Worm (Caenorhabditis elegans) whole organism, early embryonic: ENCODE measurements around the gene F22E5.23.
"Not testable (repeated sequence)": the region's sequence is repeated elsewhere in the genome, so short reads cannot be mapped to it uniquely, and the experiment has no call there.

Experiments
- B0310.2 ChIP-seq: sonication (generic microtip); optimal IDR thresholded peaks from 2 replicates; lab custom pipeline; 2016; ENCODE audit warnings: mild to moderate bottlenecking, missing genetic modification characterization, missing compliant biosample characterization
- F13C5.2 ChIP-seq: sonication (generic microtip); optimal IDR thresholded peaks from 2 replicates; lab custom pipeline; 2017; ENCODE audit warnings: mild to moderate bottlenecking, missing genetic modification characterization, inconsistent platforms, missing compliant biosample characterization
- aly-1 ChIP-seq: sonication (generic microtip); optimal IDR thresholded peaks from 2 replicates; lab custom pipeline; 2016; ENCODE audit warnings: missing genetic modification characterization, missing compliant biosample characterization
- ama-1 ChIP-seq: fragments of 150-350 bp; optimal IDR thresholded peaks from 2 replicates; lab custom pipeline; 2014
- ceh-13 ChIP-seq: fragments of 200-800 bp; sonication (Bioruptor generic); optimal IDR thresholded peaks from 2 replicates; lab custom pipeline; 2018; ENCODE audit warnings: mild to moderate bottlenecking, missing genetic modification characterization, missing compliant biosample characterization
- ceh-36 ChIP-seq: sonication (generic microtip); optimal IDR thresholded peaks from 2 replicates; lab custom pipeline; 2016; ENCODE audit warnings: missing genetic modification characterization, inconsistent platforms, missing compliant biosample characterization
- ets-7 ChIP-seq: sonication (generic microtip); optimal IDR thresholded peaks from 2 replicates; lab custom pipeline; 2016; ENCODE audit warnings: missing genotype, missing genetic modification characterization, missing compliant biosample characterization
- flt-1 ChIP-seq: fragments of 200-800 bp; sonication (Bioruptor generic); IDR thresholded peaks from 2 replicates; pipeline ENCODE4 v1.3.6; 2022; ENCODE audit warnings: missing genetic modification characterization, missing compliant biosample characterization
- hmbx-1 ChIP-seq: sonication (generic microtip); optimal IDR thresholded peaks from 2 replicates; lab custom pipeline; 2016; ENCODE audit warnings: mild to moderate bottlenecking, missing genetic modification characterization, missing compliant biosample characterization
- hmg-4 ChIP-seq: fragments of 200-800 bp; sonication (Bioruptor generic); optimal IDR thresholded peaks from 2 replicates; lab custom pipeline; 2018; ENCODE audit warnings: mild to moderate bottlenecking, missing genetic modification characterization, missing compliant biosample characterization
- hnd-1 ChIP-seq: sonication (generic microtip); optimal IDR thresholded peaks from 2 replicates; lab custom pipeline; 2016; ENCODE audit warnings: missing genetic modification characterization, missing compliant biosample characterization
- pes-1 ChIP-seq: fragments of 200-800 bp; sonication (Bioruptor generic); IDR thresholded peaks from 2 replicates; pipeline ENCODE4 v1.3.6; 2022; ENCODE audit warnings: missing genetic modification reagents, missing genetic modification characterization, missing compliant biosample characterization
- scrt-1 ChIP-seq: fragments of 200-800 bp; sonication (Bioruptor generic); IDR thresholded peaks from 2 replicates; pipeline ENCODE4 v1.3.6; 2022; ENCODE audit warnings: missing genetic modification characterization, missing compliant biosample characterization
- sea-1 ChIP-seq: fragments of 200-800 bp; sonication (Bioruptor generic); conservative IDR thresholded peaks from 2 replicates; pipeline ENCODE4 v1.3.6; 2022; ENCODE audit warnings: missing genetic modification characterization, missing compliant biosample characterization
- tbx-11 ChIP-seq: fragments of 200-800 bp; sonication (Bioruptor generic); IDR thresholded peaks from 2 replicates; pipeline ENCODE4 v1.3.6; 2022; ENCODE audit warnings: missing genetic modification characterization, missing compliant biosample characterization
- tbx-37 ChIP-seq: fragments of 200-800 bp; sonication (Bioruptor generic); conservative IDR thresholded peaks from 2 replicates; pipeline ENCODE4 v1.3.6; 2022; ENCODE audit warnings: missing genetic modification reagents, missing genetic modification characterization, missing compliant biosample characterization
- tra-4 ChIP-seq: sonication (generic microtip); optimal IDR thresholded peaks from 2 replicates; lab custom pipeline; 2017; ENCODE audit warnings: missing genetic modification characterization, missing compliant biosample characterization

F22E5.23 gene

DNA sequence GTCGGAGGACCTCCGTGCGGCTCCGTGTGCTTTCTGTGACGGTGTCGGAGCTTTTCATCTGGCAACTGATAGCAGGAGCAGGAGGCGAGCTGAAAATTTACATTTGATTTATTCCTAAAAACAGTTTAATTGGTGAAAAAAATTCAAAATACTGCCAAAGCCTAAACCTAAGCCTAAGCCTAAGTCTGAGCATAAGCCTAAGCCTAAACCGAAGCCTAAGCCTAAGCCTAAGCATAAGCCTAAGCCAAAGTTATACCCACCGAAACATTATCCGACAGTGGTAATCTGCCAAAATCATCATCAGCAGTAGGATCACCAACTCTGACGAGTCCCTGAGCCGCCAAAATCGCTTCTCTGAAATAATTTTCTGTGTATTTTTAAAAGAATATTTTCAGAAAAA is 43.7 kb downstream of the F22E5.23 start:
- TF ChIP-seq ama-1 (lab: Kevin White, UChicago) (no peak), hmg-4 (GFP tag; lab: Kevin White, UChicago) (no peak), tra-4 (tag; lab: Kevin White, UChicago) (no peak), tbx-37 (GFP tag; lab: Robert Waterston, UW) (no peak), sea-1 (GFP tag; lab: Robert Waterston, UW) (no peak), ets-7 (tag; lab: Kevin White, UChicago) (no peak)

DNA sequence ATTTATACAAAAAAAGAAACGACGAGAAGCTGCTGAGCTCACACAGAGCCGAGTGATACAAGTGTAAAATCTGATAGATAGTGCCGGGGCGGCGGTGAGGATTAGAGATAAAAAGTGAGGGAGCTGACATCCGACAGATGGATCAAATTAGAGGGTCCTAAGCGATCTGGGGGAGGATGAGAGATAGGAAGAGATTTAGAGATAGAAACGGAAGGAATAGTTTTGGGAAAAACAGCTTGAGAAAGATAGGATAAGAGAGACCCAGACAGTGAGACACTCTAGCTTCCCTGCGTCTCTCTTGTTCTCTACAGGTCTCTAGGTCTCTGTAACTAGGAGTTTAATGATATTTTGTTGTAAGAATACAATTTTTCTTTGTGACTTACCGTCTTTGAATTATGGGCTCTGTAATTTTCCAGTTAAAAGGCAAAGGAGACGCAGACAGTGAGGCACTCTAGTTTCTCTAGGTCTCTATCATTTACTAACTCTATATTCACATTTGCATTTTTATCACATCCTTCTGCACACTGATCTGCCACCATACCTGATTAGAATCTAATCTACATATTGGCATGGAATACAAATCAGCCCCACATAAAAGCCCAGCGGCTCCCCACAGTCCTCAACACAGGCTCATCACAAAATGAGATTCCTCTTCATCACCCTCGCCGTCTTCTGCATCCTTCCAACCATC is 46.0 kb downstream of the F22E5.23 start, which contains the start of the genes sup-9 and nspf-1:
Gene sup-9, minus strand, starts transcription at position 43 of the 691 bp plus-strand sequence.
Gene nspf-1, plus strand, starts transcription at position 641 of the 691 bp plus-strand sequence.
- no peak for TF ChIP-seq pes-1 (GFP tag; lab: Robert Waterston, UW)
- no peak for TF ChIP-seq hmbx-1
- TF ChIP-seq sea-1 (GFP tag; lab: Robert Waterston, UW) = no peak
- TF ChIP-seq scrt-1 (GFP tag; lab: Robert Waterston, UW) = no peak
- no peak for TF ChIP-seq tra-4 (tag; lab: Kevin White, UChicago)
- TF ChIP-seq aly-1 (tag; lab: Kevin White, UChicago) = no peak
- no peak for TF ChIP-seq ets-7 (tag; lab: Kevin White, UChicago)
- no peak for TF ChIP-seq ama-1 (lab: Kevin White, UChicago)
- no peak for TF ChIP-seq hnd-1
- TF ChIP-seq tbx-11 (GFP tag; lab: Robert Waterston, UW) = no peak
- no peak for TF ChIP-seq ceh-13
- TF ChIP-seq F13C5.2 (tag; lab: Kevin White, UChicago) = no peak
- no peak for TF ChIP-seq tbx-37 (GFP tag; lab: Robert Waterston, UW)
- no peak for TF ChIP-seq hmg-4 (GFP tag; lab: Kevin White, UChicago)
- TF ChIP-seq B0310.2 (tag; lab: Kevin White, UChicago) = no peak

DNA sequence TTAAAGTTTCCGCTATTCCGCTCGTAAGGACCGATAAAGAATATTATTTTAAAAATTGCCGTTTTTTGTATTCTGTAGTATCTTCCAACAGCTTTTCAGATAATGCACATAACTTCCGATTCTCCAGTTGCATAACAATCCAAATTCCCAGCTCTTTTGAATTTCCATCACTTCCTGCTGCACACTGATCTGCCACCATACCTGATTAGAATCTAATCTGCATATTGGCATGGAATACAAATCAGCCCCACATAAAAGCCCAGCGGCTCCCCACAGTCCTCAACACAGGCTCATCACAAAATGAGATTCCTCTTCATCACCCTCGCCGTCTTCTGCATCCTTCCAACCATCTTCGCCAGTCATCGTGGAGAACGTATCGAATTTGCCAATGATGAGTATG is 47.5 kb downstream of the F22E5.23 start, which contains the start of gene nspf-2:
Gene nspf-2, plus strand, starts transcription at position 301 of the 400 bp plus-strand sequence.
- not testable (repeated sequence) for TF ChIP-seq aly-1 (tag; lab: Kevin White, UChicago); ceh-36 (tag; lab: Kevin White, UChicago); flt-1 (GFP tag; lab: Robert Waterston, UW)

DNA sequence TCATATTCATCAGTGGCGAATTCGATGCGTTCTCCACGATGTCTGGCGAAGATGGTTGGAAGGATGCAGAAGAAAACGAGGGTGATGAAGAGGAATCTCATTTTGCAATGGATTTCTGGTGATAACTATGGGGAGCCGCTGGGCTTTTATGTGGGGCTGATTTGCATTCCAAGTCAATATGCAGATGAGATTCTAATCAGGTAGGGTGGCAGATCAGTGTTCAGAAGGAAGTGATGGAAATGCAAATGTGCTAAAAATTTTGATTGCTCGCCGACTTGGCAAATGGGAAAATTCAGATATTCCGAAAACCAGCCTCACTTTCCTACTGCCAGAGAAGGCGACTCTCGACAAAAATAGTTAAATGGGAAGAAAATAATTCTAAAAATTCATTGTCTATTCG is 49.0 kb downstream of the F22E5.23 start, which contains the start of gene nspf-3:
Gene nspf-3, minus strand, starts transcription at position 101 of the 400 bp plus-strand sequence.
- TF ChIP-seq sea-1 (GFP tag; lab: Robert Waterston, UW) (no peak), ceh-36 (tag; lab: Kevin White, UChicago) (no peak), tbx-37 (GFP tag; lab: Robert Waterston, UW) (no peak), aly-1 (tag; lab: Kevin White, UChicago) (no peak), B0310.2 (tag; lab: Kevin White, UChicago) (no peak), pes-1 (GFP tag; lab: Robert Waterston, UW) (no peak), ceh-13 (no peak), F13C5.2 (tag; lab: Kevin White, UChicago) (no peak), hnd-1 (no peak), hmg-4 (GFP tag; lab: Kevin White, UChicago) (no peak), ama-1 (lab: Kevin White, UChicago) (no peak), tbx-11 (GFP tag; lab: Robert Waterston, UW) (no peak), ets-7 (tag; lab: Kevin White, UChicago) (no peak), scrt-1 (GFP tag; lab: Robert Waterston, UW) (no peak), flt-1 (GFP tag; lab: Robert Waterston, UW) (no peak), tra-4 (tag; lab: Kevin White, UChicago) (no peak), hmbx-1 (no peak)
